Fruit fly (Drosophila melanogaster) whole organism, embryonic: ENCODE data around the gene Ndfip.
A peak's percentile ranks its signal among the peaks of the same experiment; 100 is the strongest.

Experiments
- Asciz ChIP-seq: fragments of 200-800 bp; sonication (Bioruptor generic); optimal IDR thresholded peaks from 2 replicates; lab custom pipeline; 2017; ENCODE audit warnings: missing biosample characterization, mild to moderate bottlenecking, missing genetic modification characterization, missing genetic modification reagents
- B-H1 ChIP-seq: fragments of 200-800 bp; sonication (Bioruptor generic); IDR thresholded peaks from 3 replicates; pipeline ENCODE4 v1.3.6; 2022; ENCODE audit warnings: missing biosample characterization, missing genetic modification characterization
- Bgb ChIP-seq: fragments of 200-800 bp; sonication (Bioruptor generic); IDR thresholded peaks from 2 replicates; pipeline ENCODE4 v1.3.6; 2022; ENCODE audit warnings: missing biosample characterization, missing genetic modification characterization; ENCODE audit not compliant: partially characterized antibody
- CG10274 ChIP-seq: fragments of 200-800 bp; sonication (Bioruptor generic); optimal IDR thresholded peaks from 3 replicates; lab custom pipeline; 2017; ENCODE audit warnings: missing biosample characterization, mild to moderate bottlenecking, missing genetic modification characterization
- CG10321 ChIP-seq: fragments of 200-800 bp; sonication (Bioruptor generic); IDR thresholded peaks from 2 replicates; pipeline ENCODE4 v1.3.6; 2022; ENCODE audit warnings: missing biosample characterization, missing genetic modification characterization
- CG10543 ChIP-seq: fragments of 200-800 bp; sonication (Bioruptor generic); optimal IDR thresholded peaks from 3 replicates; lab custom pipeline; 2017; ENCODE audit warnings: missing biosample characterization, mild to moderate bottlenecking, missing genetic modification characterization, moderate library complexity
- CG11093 ChIP-seq: fragments of 200-800 bp; sonication (Bioruptor generic); IDR thresholded peaks from 3 replicates; pipeline ENCODE4 v1.3.6; 2022; ENCODE audit warnings: missing biosample characterization, missing genetic modification characterization
- CG11696 ChIP-seq: fragments of 200-800 bp; sonication (Bioruptor generic); IDR thresholded peaks from 2 replicates; pipeline ENCODE4 v1.3.6; 2022; ENCODE audit warnings: missing biosample characterization, missing genetic modification characterization
- CG12071 ChIP-seq: fragments of 200-800 bp; sonication (Bioruptor generic); optimal IDR thresholded peaks from 3 replicates; lab custom pipeline; 2018; ENCODE audit warnings: missing biosample characterization, mild to moderate bottlenecking, missing genetic modification characterization
- CG12104 ChIP-seq: fragments of 200-800 bp; sonication (Bioruptor generic); optimal IDR thresholded peaks from 3 replicates; lab custom pipeline; 2016; ENCODE audit warnings: missing biosample characterization, missing genetic modification characterization
- CG12155 ChIP-seq: fragments of 200-800 bp; sonication (Bioruptor generic); optimal IDR thresholded peaks from 3 replicates; lab custom pipeline; 2016; ENCODE audit warnings: missing biosample characterization, missing genetic modification characterization
- CG13287 ChIP-seq: fragments of 200-800 bp; sonication (Bioruptor generic); IDR thresholded peaks from 2 replicates; pipeline ENCODE4 v1.3.6; 2022; ENCODE audit warnings: missing biosample characterization, missing genetic modification characterization; ENCODE audit not compliant: partially characterized antibody
- CG1647 ChIP-seq: fragments of 200-800 bp; sonication (Bioruptor generic); optimal IDR thresholded peaks from 3 replicates; lab custom pipeline; 2016; ENCODE audit warnings: missing biosample characterization, missing genetic modification characterization
- CG16863 ChIP-seq: fragments of 200-800 bp; sonication (Bioruptor generic); optimal IDR thresholded peaks from 3 replicates; lab custom pipeline; 2016; ENCODE audit warnings: missing biosample characterization, missing genetic modification characterization
- CG17328 ChIP-seq: fragments of 200-800 bp; sonication (Bioruptor generic); IDR thresholded peaks from 2 replicates; pipeline ENCODE4 v1.3.6; 2022; ENCODE audit warnings: missing biosample characterization, missing genetic modification characterization
- CG18011 ChIP-seq: fragments of 200-800 bp; sonication (Bioruptor generic); optimal IDR thresholded peaks from 2 replicates; lab custom pipeline; 2017; ENCODE audit warnings: missing biosample characterization, missing genetic modification characterization, mild to moderate bottlenecking, moderate library complexity, missing genotype
- CG3726 ChIP-seq: fragments of 200-800 bp; sonication (Bioruptor generic); IDR thresholded peaks from 3 replicates; pipeline ENCODE4, ENCODE4 v1.3.6; 2022; ENCODE audit warnings: missing biosample characterization, missing genetic modification characterization
- CG3847 ChIP-seq: fragments of 200-800 bp; sonication (Bioruptor generic); IDR thresholded peaks from 2 replicates; pipeline ENCODE4 v1.3.6; 2022; ENCODE audit warnings: missing biosample characterization, missing genetic modification characterization
- CG6175 ChIP-seq: fragments of 200-800 bp; sonication (Bioruptor generic); IDR thresholded peaks from 3 replicates; pipeline ENCODE4 v1.3.6; 2022; ENCODE audit warnings: missing biosample characterization, missing genetic modification characterization
- CG6254 ChIP-seq: fragments of 200-800 bp; sonication (Bioruptor generic); optimal IDR thresholded peaks from 3 replicates; lab custom pipeline; 2017; ENCODE audit warnings: mild to moderate bottlenecking, missing biosample characterization, missing genetic modification reagents, missing genetic modification characterization
- CG6765 ChIP-seq: fragments of 200-800 bp; sonication (Bioruptor generic); optimal IDR thresholded peaks from 3 replicates; lab custom pipeline; 2017; ENCODE audit warnings: missing biosample characterization, mild to moderate bottlenecking, missing genetic modification characterization
- CG6791 ChIP-seq: fragments of 200-800 bp; sonication (Bioruptor generic); IDR thresholded peaks from 3 replicates; pipeline ENCODE4 v1.3.6; 2022; ENCODE audit warnings: missing biosample characterization, missing genetic modification characterization; ENCODE audit not compliant: partially characterized antibody
- CG9797 ChIP-seq: fragments of 200-800 bp; sonication (Bioruptor generic); optimal IDR thresholded peaks from 3 replicates; lab custom pipeline; 2018; ENCODE audit warnings: missing biosample characterization, mild to moderate bottlenecking, missing genetic modification characterization
- CkIIα-i1 ChIP-seq: fragments of 200-800 bp; sonication (Bioruptor generic); IDR thresholded peaks from 2 replicates; pipeline ENCODE4 v1.3.6; 2022; ENCODE audit warnings: missing biosample characterization, missing genetic modification characterization
- Dip3 ChIP-seq: fragments of 200-800 bp; sonication (Bioruptor generic); optimal IDR thresholded peaks from 3 replicates; lab custom pipeline; 2016; ENCODE audit warnings: missing biosample characterization, missing genetic modification characterization
- Dref ChIP-seq: fragments of 200-800 bp; sonication (Bioruptor generic); IDR thresholded peaks from 2 replicates; pipeline ENCODE4 v1.3.6; 2022; ENCODE audit warnings: missing biosample characterization, missing genetic modification characterization
- E2f1 ChIP-seq: fragments of 200-800 bp; sonication (Bioruptor generic); IDR thresholded peaks from 2 replicates; pipeline ENCODE4 v1.3.6; 2022; ENCODE audit warnings: missing biosample characterization, missing genetic modification characterization
- Gsc ChIP-seq: fragments of 200-800 bp; sonication (Bioruptor generic); IDR thresholded peaks from 2 replicates; pipeline ENCODE4 v1.3.6; 2022; ENCODE audit warnings: missing biosample characterization, missing genetic modification characterization
- Hmx ChIP-seq: fragments of 200-800 bp; sonication (Bioruptor generic); optimal IDR thresholded peaks from 2 replicates; lab custom pipeline; 2016; ENCODE audit warnings: missing biosample characterization, missing genetic modification characterization
- MESR4 ChIP-seq: fragments of 200-800 bp; sonication (Bioruptor generic); optimal IDR thresholded peaks from 2 replicates; lab custom pipeline; 2018; ENCODE audit warnings: missing biosample characterization, mild to moderate bottlenecking, missing genetic modification characterization, moderate library complexity
- MTF-1 ChIP-seq: fragments of 200-800 bp; sonication (Bioruptor generic); optimal IDR thresholded peaks from 2 replicates; lab custom pipeline; 2018; ENCODE audit warnings: missing biosample characterization, mild to moderate bottlenecking, missing genetic modification characterization, borderline replicate concordance
- Myb ChIP-seq: fragments of 200-800 bp; sonication (Bioruptor generic); optimal IDR thresholded peaks from 2 replicates; lab custom pipeline; 2016; ENCODE audit warnings: missing biosample characterization, missing genetic modification characterization
- Rx ChIP-seq: fragments of 200-800 bp; sonication (Bioruptor generic); IDR thresholded peaks from 2 replicates; pipeline ENCODE4 v1.3.6; 2022; ENCODE audit warnings: missing biosample characterization, missing genetic modification characterization
- Sin3A ChIP-seq: fragments of >200 bp; optimal IDR thresholded peaks from 2 replicates; lab custom pipeline; 2018
- Usf ChIP-seq: fragments of 200-800 bp; sonication (Bioruptor generic); optimal IDR thresholded peaks from 2 replicates; lab custom pipeline; 2017; ENCODE audit warnings: missing genotype, missing biosample characterization, missing genetic modification characterization
- btn ChIP-seq: fragments of 200-800 bp; sonication (Bioruptor generic); optimal IDR thresholded peaks from 2 replicates; lab custom pipeline; 2016; ENCODE audit warnings: missing biosample characterization, missing genetic modification characterization
- emc ChIP-seq: fragments of 200-800 bp; sonication (Bioruptor generic); optimal IDR thresholded peaks from 2 replicates; lab custom pipeline; 2016; ENCODE audit warnings: missing biosample characterization, missing genetic modification characterization
- gcm2 ChIP-seq: fragments of 200-800 bp; sonication (Bioruptor generic); optimal IDR thresholded peaks from 2 replicates; lab custom pipeline; 2016; ENCODE audit warnings: missing biosample characterization, missing genetic modification characterization
- hbn ChIP-seq: fragments of 200-800 bp; sonication (Bioruptor generic); IDR thresholded peaks from 2 replicates; pipeline ENCODE4 v1.3.6; 2022; ENCODE audit warnings: missing biosample characterization, missing genetic modification characterization; ENCODE audit not compliant: partially characterized antibody
- insv ChIP-seq, 2 experiments: fragments of 200-800 bp; sonication (Bioruptor generic); optimal IDR thresholded peaks; 3 replicates each; lab custom pipeline; 2016 to 2018; ENCODE audit warnings: missing biosample characterization in 2 of 2, missing genetic modification characterization in 2 of 2
- kni ChIP-seq: fragments of 200-800 bp; sonication (Bioruptor generic); optimal IDR thresholded peaks from 3 replicates; lab custom pipeline; 2017; ENCODE audit warnings: mild to moderate bottlenecking, missing biosample characterization, missing genetic modification reagents, missing genetic modification characterization
- lmd ChIP-seq: fragments of 200-800 bp; sonication (Bioruptor generic); IDR thresholded peaks from 2 replicates; pipeline ENCODE4 v1.3.6; 2022; ENCODE audit warnings: missing biosample characterization, missing genetic modification characterization
- onecut ChIP-seq: fragments of 200-800 bp; sonication (Bioruptor generic); IDR thresholded peaks from 2 replicates; pipeline ENCODE4 v1.3.6; 2022; ENCODE audit warnings: missing biosample characterization, missing genetic modification characterization
- pb ChIP-seq: fragments of 200-800 bp; sonication (Bioruptor generic); optimal IDR thresholded peaks from 3 replicates; lab custom pipeline; 2016; ENCODE audit warnings: missing biosample characterization, missing genetic modification characterization
- sens-2 ChIP-seq: fragments of 200-800 bp; sonication (Bioruptor generic); IDR thresholded peaks from 2 replicates; pipeline ENCODE4 v1.3.6; 2022; ENCODE audit warnings: missing biosample characterization, missing genetic modification characterization
- shn ChIP-seq: fragments of 200-800 bp; sonication (Bioruptor generic); optimal IDR thresholded peaks from 3 replicates; lab custom pipeline; 2016; ENCODE audit warnings: missing biosample characterization, missing genetic modification characterization
- slp2 ChIP-seq: fragments of 200-800 bp; sonication (Bioruptor generic); optimal IDR thresholded peaks from 2 replicates; lab custom pipeline; 2016; ENCODE audit warnings: missing biosample characterization, missing genetic modification characterization
- tll ChIP-seq, 2 experiments: fragments of 200-800 bp in 1 of 2; fragments of >200 bp in 1 of 2; sonication (Bioruptor generic) in 1 of 2; optimal IDR thresholded peaks; 2 replicates each; lab custom pipeline; 2017 to 2019; ENCODE audit warnings: missing biosample characterization in 2 of 2, missing genetic modification characterization in 2 of 2, mild to moderate bottlenecking in 1 of 2, moderate library complexity in 1 of 2
- unpg ChIP-seq: fragments of 200-800 bp; sonication (Bioruptor generic); optimal IDR thresholded peaks from 3 replicates; lab custom pipeline; 2018; ENCODE audit warnings: missing biosample characterization, mild to moderate bottlenecking, missing genetic modification characterization, moderate library complexity
- z ChIP-seq: fragments of 200-800 bp; sonication (Bioruptor generic); IDR thresholded peaks from 3 replicates; pipeline ENCODE4 v1.3.6; 2022; ENCODE audit warnings: missing biosample characterization, missing genetic modification characterization
- zen2 ChIP-seq: fragments of 200-800 bp; sonication (Bioruptor generic); IDR thresholded peaks from 3 replicates; pipeline ENCODE4 v1.3.6; 2022; ENCODE audit warnings: missing biosample characterization, missing genetic modification characterization; ENCODE audit not compliant: partially characterized antibody

Ndfip gene

dm6 chr3L:17657728-17658379 is 3.8 kb upstream of the Ndfip start (continued):
- TF ChIP-seq btn (GFP tag; lab: Kevin White, UChicago) (no peak), CG12071 (GFP tag; lab: Kevin White, UChicago) (no peak), gcm2 (GFP tag; lab: Kevin White, UChicago) (no peak), CkIIα-i1 (GFP tag; lab: Robert Waterston, UW) (no peak), slp2 (GFP tag; lab: Kevin White, UChicago) (no peak), CG6765 (GFP tag; lab: Kevin White, UChicago) (no peak), hbn (GFP tag; lab: Robert Waterston, UW) (no peak), Gsc (GFP tag; lab: Robert Waterston, UW) (no peak), kni (GFP tag; lab: Kevin White, UChicago) (no peak), CG9797 (GFP tag; lab: Kevin White, UChicago) (no peak), Hmx (GFP tag; lab: Kevin White, UChicago) (no peak), CG1647 (GFP tag; lab: Kevin White, UChicago) (peak; percentile 5), CG3847 (GFP tag; lab: Robert Waterston, UW) (no peak), emc (no peak), z (GFP tag; lab: Robert Waterston, UW) (no peak), Bgb (GFP tag; lab: Robert Waterston, UW) (no peak), Asciz (GFP tag; lab: Kevin White, UChicago) (peak; percentile 50), MTF-1 (GFP tag; lab: Kevin White, UChicago) (no peak), sens-2 (GFP tag; lab: Robert Waterston, UW) (peak; percentile 38; the same call in 1 of the 2 replicates), CG11696 (GFP tag; lab: Robert Waterston, UW) (peak; percentile 89), CG16863 (GFP tag; lab: Kevin White, UChicago) (no peak), MESR4 (no peak), CG12155 (peak; percentile 6), Dip3 (GFP tag; lab: Kevin White, UChicago) (peak; percentile 16), E2f1 (GFP tag; lab: Robert Waterston, UW) (no peak), CG10321 (GFP tag; lab: Robert Waterston, UW) (0 out of 2 replicates have a peak, but pooled peaks have one; percentile 7), CG6254 (peak; percentile 39), CG6791 (GFP tag; lab: Robert Waterston, UW) (no peak), Dref (no peak), Sin3A (no peak), onecut (GFP tag; lab: Robert Waterston, UW) (no peak), CG3726 (GFP tag; lab: Robert Waterston, UW) (no peak), unpg (GFP tag; lab: Kevin White, UChicago) (peak; percentile 60), CG17328 (GFP tag; lab: Robert Waterston, UW) (peak; percentile 13; the same call in 1 of the 2 replicates), CG18011 (GFP tag; lab: Kevin White, UChicago) (no peak), Rx (GFP tag; lab: Robert Waterston, UW) (no peak), CG12104 (GFP tag; lab: Kevin White, UChicago) (no peak), CG13287 (GFP tag; lab: Robert Waterston, UW) (0 out of 2 replicates have a peak, but pooled peaks have one; percentile 15), lmd (GFP tag; lab: Robert Waterston, UW) (no peak; the same call in 1 of the 2 replicates), CG10274 (GFP tag; lab: Kevin White, UChicago) (peak; percentile 7), CG11093 (GFP tag; lab: Robert Waterston, UW) (no peak), shn (GFP tag; lab: Kevin White, UChicago) (no peak), B-H1 (no peak), CG10543 (GFP tag; lab: Kevin White, UChicago) (no peak), tll (GFP tag; optimal IDR thresholded peaks at IDR 0.05; lab: Kevin White, UChicago) (no peak), Usf (GFP tag; lab: Kevin White, UChicago) (peak; percentile 9), Myb (GFP tag; lab: Kevin White, UChicago) (no peak), CG6175 (GFP tag; lab: Robert Waterston, UW) (no peak), insv (GFP tag; optimal IDR thresholded peaks at IDR 0.05; lab: Kevin White, UChicago) (no peak), zen2 (no peak), pb (GFP tag; lab: Kevin White, UChicago) (no peak)
